Fruit fly (Drosophila melanogaster): Measurements from ENCODE around the gene eIF3i.

dm6 chr2L:4916738-4917137 is 50.8 kb downstream of the eIF3i start:
- TF ChIP-seq D1 (tag; optimal IDR thresholded peaks at IDR 0.05) (no peak), rn (GFP tag; IDR thresholded peaks at IDR 0.05) (no peak), CG9948 (tag; optimal IDR thresholded peaks at IDR 0.05) (no peak), fd96Ca (GFP tag; IDR thresholded peaks at IDR 0.05) (no peak), CG8159 (tag; optimal IDR thresholded peaks at IDR 0.05) (no peak), CG14655 (GFP tag; optimal IDR thresholded peaks at IDR 0.05) (no peak), CG17806 (tag; optimal IDR thresholded peaks at IDR 0.05) (no peak), CG32121 (GFP tag; IDR thresholded peaks at IDR 0.05) (no peak), Pif1A (GFP tag; optimal IDR thresholded peaks at IDR 0.05) (no peak), CG4496 (GFP tag; IDR thresholded peaks at IDR 0.05) (no peak), Ets98B (GFP tag; IDR thresholded peaks at IDR 0.05) (no peak)
